Worm (Caenorhabditis elegans) whole organism, midembryonic: ENCODE measurements around the gene ceh-7.

ENCODE experiments used
- T22C8.4 ChIP-seq: fragments of 200-800 bp; sonication (Bioruptor generic); IDR thresholded peaks from 2 replicates; pipeline ENCODE4 v1.3.6; 2022; ENCODE audit warnings: missing genetic modification characterization, missing compliant biosample characterization
- cog-1 ChIP-seq: sonication (generic microtip); optimal IDR thresholded peaks from 2 replicates; lab custom pipeline; 2016; ENCODE audit warnings: missing genetic modification characterization, missing compliant biosample characterization
- flt-1 ChIP-seq: fragments of 200-800 bp; sonication (Bioruptor generic); IDR thresholded peaks from 2 replicates; pipeline ENCODE4 v1.3.6; 2022; ENCODE audit warnings: missing genetic modification characterization, missing compliant biosample characterization
- klf-2 ChIP-seq: fragments of 200-800 bp; sonication (Bioruptor generic); conservative IDR thresholded peaks from 2 replicates; pipeline ENCODE4 v1.3.6; 2022; ENCODE audit warnings: missing genetic modification reagents, missing genetic modification characterization, missing compliant biosample characterization
- med-1 ChIP-seq: sonication (generic microtip); optimal IDR thresholded peaks from 2 replicates; lab custom pipeline; 2017; ENCODE audit warnings: missing genetic modification characterization, mild to moderate bottlenecking, missing compliant biosample characterization, antibody characterized with exemption, missing genetic modification reagents; ENCODE audit not compliant: insufficient read depth
- ref-1 ChIP-seq: fragments of 200-800 bp; sonication (Bioruptor generic); conservative IDR thresholded peaks from 2 replicates; pipeline ENCODE4 v1.3.6; 2022; ENCODE audit warnings: missing genetic modification reagents, missing genetic modification characterization, missing compliant biosample characterization
- tab-1 ChIP-seq: fragments of 200-800 bp; sonication (Bioruptor generic); IDR thresholded peaks from 2 replicates; pipeline ENCODE4 v1.3.6; 2022; ENCODE audit warnings: missing genetic modification characterization, missing compliant biosample characterization
- ztf-23 ChIP-seq: fragments of 200-800 bp; sonication (Bioruptor generic); IDR thresholded peaks from 2 replicates; pipeline ENCODE4 v1.3.6; 2022; ENCODE audit warnings: missing genetic modification reagents, missing genetic modification characterization, missing compliant biosample characterization
- ztf-29 ChIP-seq: fragments of 200-800 bp; sonication (Bioruptor generic); IDR thresholded peaks from 2 replicates; pipeline ENCODE4 v1.3.6; 2022; ENCODE audit warnings: missing genetic modification reagents, missing genetic modification characterization, missing compliant biosample characterization

ceh-7 gene

ce11 chrII:8733627-8734026, 30.0 kb upstream of the ceh-7 start:
- TF ChIP-seq tab-1 (GFP tag; lab: Robert Waterston, UW) (no peak), ztf-29 (GFP tag; lab: Robert Waterston, UW) (no peak), ztf-23 (GFP tag; lab: Robert Waterston, UW) (no peak), med-1 (GFP tag; lab: Kevin White, UChicago) (no peak), T22C8.4 (no peak), ref-1 (GFP tag; lab: Robert Waterston, UW) (no peak), klf-2 (GFP tag; lab: Robert Waterston, UW) (no peak), cog-1 (tag; lab: Kevin White, UChicago) (no peak), flt-1 (GFP tag; lab: Robert Waterston, UW) (no peak)

- no peak for TF ChIP-seq flt-1 (GFP tag; lab: Robert Waterston, UW)
- no peak for TF ChIP-seq ref-1 (GFP tag; lab: Robert Waterston, UW)
- no peak for TF ChIP-seq klf-2 (GFP tag; lab: Robert Waterston, UW)
- TF ChIP-seq tab-1 (GFP tag; lab: Robert Waterston, UW), result no peak
- no peak for TF ChIP-seq ztf-23 (GFP tag; lab: Robert Waterston, UW)
- TF ChIP-seq med-1 (GFP tag; lab: Kevin White, UChicago), result no peak
- no peak for TF ChIP-seq cog-1 (tag; lab: Kevin White, UChicago)
- no peak for TF ChIP-seq T22C8.4
- TF ChIP-seq ztf-29 (GFP tag; lab: Robert Waterston, UW), result no peak
These were observed 28.9 kb upstream of the ceh-7 start, which contains the start of gene rol-6 for ce11 chrII:8732339-8733100. Gene rol-6 (plus strand): TSS chrII:8733050.

DNA sequence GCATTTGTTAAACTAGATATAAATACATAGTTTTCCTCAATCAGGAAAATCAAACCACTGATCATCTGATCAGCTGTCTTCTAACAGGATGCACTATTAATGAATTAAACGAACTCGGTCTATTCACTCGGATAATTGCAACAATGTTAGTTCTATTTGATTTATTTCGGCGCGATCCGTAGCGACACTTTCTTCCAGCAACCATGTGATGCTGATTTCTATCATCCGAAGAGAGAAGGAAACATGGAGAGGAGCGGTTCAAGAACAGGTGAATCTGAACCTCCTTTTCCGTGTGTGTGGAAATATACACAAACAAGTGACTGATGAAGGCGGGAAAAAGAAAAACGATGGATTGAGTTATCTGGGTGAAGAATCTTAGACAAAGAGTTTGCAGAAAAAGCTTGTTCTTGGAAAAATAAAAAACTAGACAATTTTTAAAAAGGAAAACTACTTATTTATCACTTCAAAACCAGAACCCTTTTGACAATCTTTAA, 28.2 kb upstream of the ceh-7 start:
- TF ChIP-seq tab-1 (GFP tag; lab: Robert Waterston, UW), result no peak
- no peak for TF ChIP-seq T22C8.4
- TF ChIP-seq ztf-29 (GFP tag; lab: Robert Waterston, UW), result no peak
- TF ChIP-seq ztf-23 (GFP tag; lab: Robert Waterston, UW), result no peak
- no peak for TF ChIP-seq flt-1 (GFP tag; lab: Robert Waterston, UW)
- TF ChIP-seq ref-1 (GFP tag; lab: Robert Waterston, UW), result no peak
- TF ChIP-seq cog-1 (tag; lab: Kevin White, UChicago), result no peak
- TF ChIP-seq klf-2 (GFP tag; lab: Robert Waterston, UW), result no peak

ce11 chrII:8730960-8731693, 27.5 kb upstream of the ceh-7 start:
- TF ChIP-seq med-1 (GFP tag; lab: Kevin White, UChicago) (no peak), klf-2 (GFP tag; lab: Robert Waterston, UW) (no peak), cog-1 (tag; lab: Kevin White, UChicago) (no peak), ztf-23 (GFP tag; lab: Robert Waterston, UW) (no peak)

DNA sequence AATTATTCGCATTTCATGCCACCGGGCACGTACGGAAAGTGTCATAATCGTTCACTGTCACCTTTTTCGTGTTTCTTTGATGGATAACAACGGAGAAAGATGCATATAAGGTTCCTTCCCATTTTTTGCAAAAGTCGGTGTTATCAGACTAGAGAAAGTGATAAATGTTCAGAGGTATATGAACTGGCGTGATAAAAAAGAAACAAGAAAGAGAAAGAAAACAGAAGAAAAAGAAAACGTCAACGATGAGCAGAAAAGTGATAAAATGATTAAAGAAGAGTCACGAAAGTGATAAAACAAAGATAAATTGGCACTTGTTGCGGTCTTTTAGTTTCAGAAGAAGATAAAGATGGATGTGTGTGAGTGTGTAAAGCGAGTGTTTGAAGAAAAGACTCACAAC, 26.7 kb upstream of the ceh-7 start:
- TF ChIP-seq med-1 (GFP tag; lab: Kevin White, UChicago) (no peak), tab-1 (GFP tag; lab: Robert Waterston, UW) (no peak), klf-2 (GFP tag; lab: Robert Waterston, UW) (no peak), ztf-29 (GFP tag; lab: Robert Waterston, UW) (no peak), ref-1 (GFP tag; lab: Robert Waterston, UW) (no peak), T22C8.4 (no peak), ztf-23 (GFP tag; lab: Robert Waterston, UW) (no peak), flt-1 (GFP tag; lab: Robert Waterston, UW) (no peak), cog-1 (tag; lab: Kevin White, UChicago) (no peak)

- TF ChIP-seq ztf-23 (GFP tag; lab: Robert Waterston, UW), result no peak
- no peak for TF ChIP-seq T22C8.4
- TF ChIP-seq flt-1 (GFP tag; lab: Robert Waterston, UW), result no peak
- no peak for TF ChIP-seq tab-1 (GFP tag; lab: Robert Waterston, UW)
- no peak for TF ChIP-seq ref-1 (GFP tag; lab: Robert Waterston, UW)
- TF ChIP-seq klf-2 (GFP tag; lab: Robert Waterston, UW), result no peak
- no peak for TF ChIP-seq med-1 (GFP tag; lab: Kevin White, UChicago)
- TF ChIP-seq cog-1 (tag; lab: Kevin White, UChicago), result no peak
- no peak for TF ChIP-seq ztf-29 (GFP tag; lab: Robert Waterston, UW)
These were observed 23.1 kb upstream of the ceh-7 start, which contains the start of gene T01B7.9 for ce11 chrII:8726700-8727099. Gene T01B7.9 (minus strand): TSS chrII:8726800.

ce11 chrII:8721955-8722524, 18.4 kb upstream of the ceh-7 start, which contains the start of gene trcs-2:
Gene trcs-2 (plus strand): TSS chrII:8722474.
- TF ChIP-seq ztf-29 (GFP tag; lab: Robert Waterston, UW), result no peak
- TF ChIP-seq cog-1 (tag; lab: Kevin White, UChicago), result no peak
- TF ChIP-seq ztf-23 (GFP tag; lab: Robert Waterston, UW), result no peak

DNA sequence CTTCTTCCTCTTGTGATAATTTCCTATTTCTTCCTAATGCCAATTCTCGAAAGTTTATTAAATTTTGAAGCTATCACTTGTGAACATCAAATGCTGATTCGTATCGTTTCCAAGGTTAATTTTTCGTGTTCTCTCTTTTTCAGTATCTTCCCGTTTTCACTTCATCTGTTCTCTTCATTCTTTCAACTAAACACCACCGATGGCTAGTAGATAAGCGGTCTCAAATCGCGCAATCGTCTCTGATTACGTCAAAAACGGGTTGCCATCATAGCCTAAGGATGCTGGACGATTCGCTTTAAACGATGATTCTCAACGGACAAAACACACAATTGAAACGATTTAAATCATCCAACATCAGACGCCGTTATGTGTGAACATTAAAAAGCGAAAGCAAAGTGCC, 13.9 kb upstream of the ceh-7 start:
- TF ChIP-seq ref-1 (GFP tag; lab: Robert Waterston, UW) (no peak), ztf-29 (GFP tag; lab: Robert Waterston, UW) (no peak), flt-1 (GFP tag; lab: Robert Waterston, UW) (no peak), cog-1 (tag; lab: Kevin White, UChicago) (no peak), ztf-23 (GFP tag; lab: Robert Waterston, UW) (no peak), med-1 (GFP tag; lab: Kevin White, UChicago) (no peak), klf-2 (GFP tag; lab: Robert Waterston, UW) (no peak), tab-1 (GFP tag; lab: Robert Waterston, UW) (no peak)
